Fruit fly (Drosophila melanogaster): ENCODE results near the gene rempA.

dm6 chr2L:533734-534133 lies 26.4 kb downstream of the rempA start:
- TF ChIP-seq CG8478 (optimal IDR thresholded peaks at IDR 0.05) (no peak), CTCF (optimal IDR thresholded peaks at IDR 0.05) (no peak)
